Worm (Caenorhabditis elegans) whole organism, L4 larva: ENCODE data around the gene kin-9.
"Not testable (repeated sequence)": the region's sequence is repeated elsewhere in the genome, so short reads cannot be mapped to it uniquely, and the experiment has no call there.

Experiments used
- F10B5.3 ChIP-seq: sonication (generic microtip); optimal IDR thresholded peaks from 2 replicates; lab custom pipeline; 2016; ENCODE audit warnings: mild to moderate bottlenecking, missing genetic modification characterization, missing compliant biosample characterization
- Y48G9A.11 ChIP-seq: fragments of 200-800 bp; sonication (Bioruptor generic); IDR thresholded peaks from 2 replicates; pipeline ENCODE4 v1.3.6; 2022; ENCODE audit warnings: missing genetic modification reagents, missing genetic modification characterization, missing compliant biosample characterization
- Y75B8A.6 ChIP-seq: fragments of 200-800 bp; sonication (Bioruptor generic); IDR thresholded peaks from 2 replicates; pipeline ENCODE4 v1.3.6; 2022; ENCODE audit warnings: missing genetic modification reagents, missing genetic modification characterization, missing compliant biosample characterization
- aha-1 ChIP-seq: fragments of 150-350 bp; peaks from one replicate; lab custom pipeline; 2014; ENCODE audit warnings: missing biosample characterization, missing genetic modification characterization
- ceh-32 ChIP-seq: sonication (generic microtip); optimal IDR thresholded peaks from 2 replicates; lab custom pipeline; 2016; ENCODE audit warnings: mild to moderate bottlenecking, missing genetic modification characterization, missing compliant biosample characterization; ENCODE audit not compliant: poor library complexity
- ceh-82 ChIP-seq: sonication (generic microtip); optimal IDR thresholded peaks from 2 replicates; lab custom pipeline; 2017; ENCODE audit warnings: missing biosample characterization, missing genetic modification characterization
- daf-12 ChIP-seq: fragments of 150-350 bp; optimal IDR thresholded peaks from 2 replicates; lab custom pipeline; 2014; ENCODE audit warnings: missing biosample characterization, missing genetic modification reagents, missing genetic modification characterization
- daf-19 ChIP-seq: fragments of 200-800 bp; sonication (Bioruptor generic); conservative IDR thresholded peaks from 2 replicates; pipeline ENCODE4 v1.3.6; 2022; ENCODE audit warnings: missing genetic modification characterization, missing compliant biosample characterization
- dmd-8 ChIP-seq: fragments of 200-800 bp; sonication (Bioruptor generic); IDR thresholded peaks from 2 replicates; pipeline ENCODE4 v1.3.6; 2022; ENCODE audit warnings: missing genetic modification characterization, missing compliant biosample characterization
- egl-27 ChIP-seq: sonication (generic microtip); optimal IDR thresholded peaks from 3 replicates; lab custom pipeline; 2017; ENCODE audit warnings: missing biosample characterization, missing genetic modification reagents, missing genetic modification characterization
- hif-1 ChIP-seq, 2 experiments: sonication (generic microtip); optimal IDR thresholded peaks; 2 replicates each; lab custom pipeline; 2016 to 2017; ENCODE audit warnings: missing compliant biosample characterization in 2 of 2, missing genetic modification characterization in 2 of 2, missing genetic modification reagents in 2 of 2, missing genotype in 2 of 2, mild to moderate bottlenecking in 1 of 2
- hlh-11 ChIP-seq: fragments of 200-800 bp; sonication (Bioruptor generic); optimal IDR thresholded peaks from 2 replicates; lab custom pipeline; 2018; ENCODE audit warnings: mild to moderate bottlenecking, missing genetic modification characterization, missing compliant biosample characterization
- lin-1 ChIP-seq: fragments of 200-800 bp; sonication (Bioruptor generic); IDR thresholded peaks from 2 replicates; pipeline ENCODE4 v1.3.6; 2022; ENCODE audit warnings: missing genetic modification reagents, missing genetic modification characterization, missing compliant biosample characterization
- lin-13 ChIP-seq: fragments of 150-350 bp; optimal IDR thresholded peaks from 2 replicates; lab custom pipeline; 2014; ENCODE audit warnings: missing biosample characterization, missing genetic modification reagents, missing genetic modification characterization
- lin-38 ChIP-seq: fragments of 200-800 bp; sonication (Bioruptor generic); IDR thresholded peaks from 2 replicates; pipeline ENCODE4 v1.3.6; 2022; ENCODE audit warnings: missing genetic modification reagents, missing genetic modification characterization, missing compliant biosample characterization
- lsy-2 ChIP-seq, 2 experiments: fragments of 150-350 bp in 1 of 2; sonication (generic microtip) in 1 of 2; optimal IDR thresholded peaks; 2 replicates each; lab custom pipeline; 2014 to 2017; ENCODE audit warnings: missing biosample characterization in 2 of 2, missing genetic modification characterization in 2 of 2
- madf-9 ChIP-seq: fragments of 200-800 bp; sonication (Bioruptor generic); conservative IDR thresholded peaks from 2 replicates; pipeline ENCODE4 v1.3.6; 2022; ENCODE audit warnings: missing genetic modification reagents, missing genetic modification characterization, missing compliant biosample characterization
- mdt-29 ChIP-seq: fragments of 200-800 bp; sonication (Bioruptor generic); IDR thresholded peaks from 2 replicates; pipeline ENCODE4 v1.3.6; 2022; ENCODE audit warnings: missing genetic modification reagents, missing genetic modification characterization, missing compliant biosample characterization
- mep-1 ChIP-seq: fragments of 150-350 bp; sonication (generic microtip); optimal IDR thresholded peaks from 3 replicates; lab custom pipeline; 2014; ENCODE audit warnings: missing biosample characterization, missing genetic modification characterization
- mxl-2 ChIP-seq: fragments of 200-800 bp; sonication (Bioruptor generic); conservative IDR thresholded peaks from 2 replicates; pipeline ENCODE4 v1.3.6; 2022; ENCODE audit warnings: missing genetic modification reagents, missing genetic modification characterization, missing compliant biosample characterization
- mxl-3 ChIP-seq: fragments of 200-800 bp; sonication (Bioruptor generic); optimal IDR thresholded peaks from 2 replicates; lab custom pipeline; 2018; ENCODE audit warnings: mild to moderate bottlenecking, missing genetic modification characterization, missing compliant biosample characterization
- nhr-102 ChIP-seq: sonication (generic microtip); optimal IDR thresholded peaks from 2 replicates; lab custom pipeline; 2016; ENCODE audit warnings: mild to moderate bottlenecking, missing genetic modification characterization, moderate library complexity, missing compliant biosample characterization
- nhr-11 ChIP-seq: fragments of 150-350 bp; optimal IDR thresholded peaks from 2 replicates; lab custom pipeline; 2014; ENCODE audit warnings: missing biosample characterization, missing genetic modification characterization
- nhr-28 ChIP-seq: fragments of 150-350 bp; optimal IDR thresholded peaks from 2 replicates; lab custom pipeline; 2014; ENCODE audit warnings: missing biosample characterization, missing genetic modification characterization
- nhr-42 ChIP-seq: fragments of 200-800 bp; sonication (Bioruptor generic); IDR thresholded peaks from 2 replicates; pipeline ENCODE4 v1.3.6; 2022; ENCODE audit warnings: missing genetic modification characterization, missing compliant biosample characterization
- nhr-6 ChIP-seq: fragments of 150-350 bp; optimal IDR thresholded peaks from 2 replicates; lab custom pipeline; 2014; ENCODE audit warnings: missing biosample characterization, missing genetic modification characterization
- rbr-2 ChIP-seq: sonication (generic microtip); optimal IDR thresholded peaks from 2 replicates; lab custom pipeline; 2016; ENCODE audit warnings: missing genotype, missing genetic modification characterization, missing compliant biosample characterization
- set-16 ChIP-seq: fragments of 200-800 bp; sonication (Bioruptor generic); IDR thresholded peaks from 2 replicates; pipeline ENCODE4 v1.3.6; 2022; ENCODE audit warnings: missing genetic modification reagents, missing genetic modification characterization, missing compliant biosample characterization
- skn-1 ChIP-seq: fragments of 150-350 bp; optimal IDR thresholded peaks from 2 replicates; lab custom pipeline; 2014; ENCODE audit warnings: missing biosample characterization, missing genetic modification characterization
- spr-1 ChIP-seq: sonication (generic microtip); optimal IDR thresholded peaks from 2 replicates; lab custom pipeline; 2016; ENCODE audit warnings: mild to moderate bottlenecking, missing genetic modification characterization, missing compliant biosample characterization
- unc-130 ChIP-seq: sonication (generic microtip); optimal IDR thresholded peaks from 2 replicates; lab custom pipeline; 2016; ENCODE audit warnings: missing genetic modification reagents, missing genetic modification characterization, missing compliant biosample characterization
- unc-62 ChIP-seq, 3 experiments: fragments of 150-350 bp in 1 of 3; sonication (generic microtip); optimal IDR thresholded peaks in 2 of 3; peaks in 1 of 3; 1 replicate in 1 of 3; 2 replicates in 2 of 3; lab custom pipeline; 2014 to 2017; ENCODE audit warnings: missing biosample characterization in 3 of 3, missing genetic modification characterization in 3 of 3, missing genetic modification reagents in 3 of 3, missing genotype in 1 of 3

The kin-9 gene

ce11 chrX:8404308-8405085 is 28.0 kb upstream of the kin-9 start (continued):
- TF ChIP-seq nhr-102 (peak; percentile 90), mdt-29 (peak; percentile 91), dmd-8 (GFP tag; lab: Robert Waterston, UW) (peak; percentile 97), daf-12 (no peak), hif-1 (tag; optimal IDR thresholded peaks at IDR 0.05; lab: Kevin White, UChicago) (peak; percentile 51 to 86), mxl-2 (peak; percentile 87; the same call in 1 of the 2 replicates)

ce11 chrX:8406815-8407214 is 25.6 kb upstream of the kin-9 start:
- TF ChIP-seq lin-1 (no peak), unc-62 (GFP tag; optimal IDR thresholded peaks at IDR 0.05 in 1 of 2; lab: Kevin White, UChicago) (peak in 1 of 2 experiments; percentile 91), unc-62 (tag; optimal IDR thresholded peaks at IDR 0.05; lab: Kevin White, UChicago) (no peak), set-16 (no peak), madf-9 (GFP tag; lab: Robert Waterston, UW) (no peak)
- TF ChIP-seq, all 104 proteins: peak for 1

ce11 chrX:8408267-8408666 is 24.2 kb upstream of the kin-9 start, which contains the start of gene sulp-3:
Gene sulp-3, minus strand, starts transcription at chrX:8408367.
- TF ChIP-seq mep-1 (tag; lab: Kevin White, UChicago) (no peak), ceh-82 (tag; lab: Kevin White, UChicago) (no peak), rbr-2 (tag; lab: Kevin White, UChicago) (no peak), hlh-11 (tag; lab: Kevin White, UChicago) (no peak), egl-27 (tag; lab: Kevin White, UChicago) (no peak), Y48G9A.11 (no peak), lsy-2 (tag; optimal IDR thresholded peaks at IDR 0.05; lab: Kevin White, UChicago) (no peak), nhr-102 (no peak), nhr-6 (tag; lab: Kevin White, UChicago) (no peak), set-16 (no peak), nhr-11 (no peak)

- not testable (repeated sequence) for TF ChIP-seq lin-38 (GFP tag; lab: Robert Waterston, UW); F10B5.3 (tag; lab: Kevin White, UChicago); madf-9 (GFP tag; lab: Robert Waterston, UW)
These were observed 21.7 kb upstream of the kin-9 start, which contains the start of gene F08F1.9 for ce11 chrX:8410754-8411153. Gene F08F1.9, minus strand, starts transcription at chrX:8410854.

- TF ChIP-seq nhr-6 (tag; lab: Kevin White, UChicago) (no peak), aha-1 (tag; lab: Kevin White, UChicago) (peak; percentile 40)
- TF ChIP-seq, all 104 proteins: peak for 1
These were observed 19.3 kb upstream of the kin-9 start, which contains the start of gene F08F1.4 for ce11 chrX:8413130-8413529. Gene F08F1.4, plus strand, starts transcription at chrX:8413430.

- TF ChIP-seq lin-13 (GFP tag; lab: Kevin White, UChicago) (no peak), Y75B8A.6 (GFP tag; lab: Robert Waterston, UW) (no peak), mxl-3 (GFP tag; lab: Kevin White, UChicago) (no peak), ceh-32 (no peak), hlh-11 (tag; lab: Kevin White, UChicago) (no peak), spr-1 (no peak), nhr-28 (tag; lab: Kevin White, UChicago) (no peak), nhr-6 (tag; lab: Kevin White, UChicago) (no peak), nhr-42 (GFP tag; lab: Robert Waterston, UW) (no peak), Y48G9A.11 (no peak), unc-130 (GFP tag; lab: Kevin White, UChicago) (no peak), daf-19 (GFP tag; lab: Robert Waterston, UW) (no peak), skn-1 (tag; lab: Kevin White, UChicago) (no peak)
These were observed 15.6 kb upstream of the kin-9 start, which contains the start of gene ced-8 for ce11 chrX:8416819-8417218. Gene ced-8, minus strand, starts transcription at chrX:8416919.
